Worm (Caenorhabditis elegans) whole organism, L1 larva: ENCODE data around the gene C10A4.6.
A peak's percentile ranks its signal among the peaks of the same experiment; 100 is the strongest.

Source experiments
- C04F5.9 ChIP-seq: sonication (generic microtip); optimal IDR thresholded peaks from 2 replicates; lab custom pipeline; 2016; ENCODE audit warnings: missing genetic modification characterization, missing compliant biosample characterization
- C34B4.2 ChIP-seq: sonication (generic microtip); optimal IDR thresholded peaks from 2 replicates; lab custom pipeline; 2017; ENCODE audit warnings: mild to moderate bottlenecking, missing genetic modification characterization, missing compliant biosample characterization
- F16B12.6 ChIP-seq: fragments of 150-350 bp; optimal IDR thresholded peaks from 2 replicates; lab custom pipeline; 2014; ENCODE audit warnings: missing biosample characterization, missing genetic modification characterization
- Y116A8C.19 ChIP-seq: sonication (generic microtip); optimal IDR thresholded peaks from 2 replicates; lab custom pipeline; 2016; ENCODE audit warnings: missing compliant biosample characterization, missing genetic modification characterization, borderline replicate concordance
- aha-1 ChIP-seq: fragments of 150-350 bp; optimal IDR thresholded peaks from 2 replicates; lab custom pipeline; 2014; ENCODE audit warnings: missing biosample characterization, missing genetic modification characterization
- alr-1 ChIP-seq: fragments of 200-800 bp; sonication (Bioruptor generic); optimal IDR thresholded peaks from 2 replicates; lab custom pipeline; 2018; ENCODE audit warnings: borderline replicate concordance, mild to moderate bottlenecking, missing genetic modification characterization, missing compliant biosample characterization
- aly-2 ChIP-seq: fragments of 150-350 bp; optimal IDR thresholded peaks from 2 replicates; lab custom pipeline; 2014; ENCODE audit warnings: missing biosample characterization, missing genetic modification characterization
- ama-1 ChIP-seq: fragments of 150-350 bp; optimal IDR thresholded peaks from 2 replicates; lab custom pipeline; 2014
- blmp-1 ChIP-seq: fragments of 150-350 bp; optimal IDR thresholded peaks from 2 replicates; lab custom pipeline; 2014; ENCODE audit warnings: missing biosample characterization, missing genetic modification characterization
- ceh-82 ChIP-seq, 3 experiments: fragments of 150-350 bp in 1 of 3; sonication (generic microtip) in 2 of 3; optimal IDR thresholded peaks; 2 replicates each; lab custom pipeline; 2014 to 2017; ENCODE audit warnings: missing biosample characterization in 3 of 3, missing genetic modification characterization in 3 of 3
- ces-1 ChIP-seq: fragments of 150-350 bp; optimal IDR thresholded peaks from 2 replicates; lab custom pipeline; 2014; ENCODE audit warnings: missing biosample characterization, missing genetic modification reagents, missing genetic modification characterization
- dpl-1 ChIP-seq, 3 experiments: fragments of 150-350 bp in 2 of 3; sonication (generic microtip) in 1 of 3; optimal IDR thresholded peaks; 2 replicates each; lab custom pipeline; 2014 to 2017; ENCODE audit warnings: missing biosample characterization in 3 of 3, missing genetic modification characterization in 3 of 3, missing genetic modification reagents in 3 of 3
- dsc-1 ChIP-seq: sonication (generic microtip); optimal IDR thresholded peaks from 2 replicates; lab custom pipeline; 2016; ENCODE audit warnings: mild to moderate bottlenecking, missing genetic modification characterization, missing compliant biosample characterization
- efl-1 ChIP-seq, 4 experiments: fragments of 150-350 bp; optimal IDR thresholded peaks in 3 of 4; peaks in 1 of 4; 1 replicate in 1 of 4; 2 replicates in 3 of 4; lab custom pipeline; 2014; ENCODE audit warnings: missing biosample characterization in 2 of 4, missing genetic modification characterization in 2 of 4, missing genetic modification reagents in 2 of 4
- efl-3 ChIP-seq: fragments of 200-800 bp; sonication (Bioruptor generic); optimal IDR thresholded peaks from 2 replicates; lab custom pipeline; 2018; ENCODE audit warnings: mild to moderate bottlenecking, missing genetic modification characterization, missing compliant biosample characterization
- elt-2 ChIP-seq: sonication (generic microtip); optimal IDR thresholded peaks from 2 replicates; lab custom pipeline; 2016; ENCODE audit warnings: missing genetic modification characterization, mild to moderate bottlenecking, inconsistent platforms, missing compliant biosample characterization, missing genetic modification reagents
- elt-3 ChIP-seq, 6 experiments: fragments of 150-350 bp in 1 of 6; sonication (generic microtip); optimal IDR thresholded peaks; 2 replicates each; lab custom pipeline; 2017 to 2018; ENCODE audit warnings: missing biosample characterization in 6 of 6, missing genetic modification characterization in 6 of 6, inconsistent platforms in 1 of 6
- ets-5 ChIP-seq: fragments of 200-800 bp; sonication (Bioruptor generic); IDR thresholded peaks from 2 replicates; pipeline ENCODE4 v1.3.6; 2022; ENCODE audit warnings: missing genetic modification characterization, missing compliant biosample characterization
- fkh-10 ChIP-seq: sonication (generic microtip); optimal IDR thresholded peaks from 2 replicates; lab custom pipeline; 2017; ENCODE audit warnings: missing biosample characterization, missing genetic modification reagents, missing genetic modification characterization
- fkh-4 ChIP-seq: sonication (generic microtip); optimal IDR thresholded peaks from 2 replicates; lab custom pipeline; 2016; ENCODE audit warnings: missing compliant biosample characterization, missing genetic modification characterization, borderline replicate concordance
- fos-1 ChIP-seq: fragments of 150-350 bp; optimal IDR thresholded peaks from 2 replicates; lab custom pipeline; 2014; ENCODE audit warnings: missing biosample characterization, missing genetic modification characterization
- grh-1 ChIP-seq: fragments of 200-800 bp; sonication (Bioruptor generic); IDR thresholded peaks from 2 replicates; pipeline ENCODE4 v1.3.6; 2022; ENCODE audit warnings: missing genetic modification reagents, missing genetic modification characterization, missing compliant biosample characterization
- hlh-17 ChIP-seq: fragments of 200-800 bp; sonication (Bioruptor generic); optimal IDR thresholded peaks from 2 replicates; lab custom pipeline; 2018; ENCODE audit warnings: missing genetic modification characterization, mild to moderate bottlenecking, missing compliant biosample characterization, moderate library complexity, borderline replicate concordance
- hpl-2 ChIP-seq: fragments of 150-350 bp; optimal IDR thresholded peaks from 2 replicates; lab custom pipeline; 2014; ENCODE audit warnings: missing biosample characterization, missing genetic modification reagents, missing genetic modification characterization
- irx-1 ChIP-seq: sonication (generic microtip); optimal IDR thresholded peaks from 2 replicates; lab custom pipeline; 2016; ENCODE audit warnings: missing genetic modification characterization, missing compliant biosample characterization
- lin-14 ChIP-seq: fragments of 200-800 bp; sonication (Bioruptor generic); optimal IDR thresholded peaks from 2 replicates; lab custom pipeline; 2018; ENCODE audit warnings: mild to moderate bottlenecking, missing genetic modification characterization, moderate library complexity, missing compliant biosample characterization
- lin-15B ChIP-seq: fragments of 150-350 bp; sonication (generic microtip); optimal IDR thresholded peaks from 3 replicates; lab custom pipeline; 2014; ENCODE audit warnings: missing biosample characterization, missing genetic modification characterization
- lir-3 ChIP-seq: sonication (generic microtip); optimal IDR thresholded peaks from 2 replicates; lab custom pipeline; 2016; ENCODE audit warnings: mild to moderate bottlenecking, missing genetic modification characterization, moderate library complexity, missing compliant biosample characterization; ENCODE audit not compliant: poor library complexity
- mep-1 ChIP-seq: fragments of 150-350 bp; optimal IDR thresholded peaks from 2 replicates; lab custom pipeline; 2014; ENCODE audit warnings: missing biosample characterization, missing genetic modification characterization
- nhr-28 ChIP-seq: fragments of 150-350 bp; optimal IDR thresholded peaks from 2 replicates; lab custom pipeline; 2014; ENCODE audit warnings: missing biosample characterization, missing genetic modification characterization
- nhr-47 ChIP-seq: sonication (generic microtip); optimal IDR thresholded peaks from 2 replicates; lab custom pipeline; 2016; ENCODE audit warnings: mild to moderate bottlenecking, missing genetic modification characterization, moderate library complexity, missing compliant biosample characterization
- nhr-71 ChIP-seq: sonication (generic microtip); optimal IDR thresholded peaks from 2 replicates; lab custom pipeline; 2016; ENCODE audit warnings: mild to moderate bottlenecking, missing genetic modification characterization, moderate library complexity, missing compliant biosample characterization
- nhr-77 ChIP-seq: fragments of 150-350 bp; optimal IDR thresholded peaks from 2 replicates; lab custom pipeline; 2014; ENCODE audit warnings: missing biosample characterization, missing genetic modification characterization
- nhr-85 ChIP-seq: sonication (generic microtip); peaks from one replicate; lab custom pipeline; 2016; ENCODE audit warnings: missing genetic modification characterization, inconsistent platforms, missing compliant biosample characterization
- pax-3 ChIP-seq: fragments of 200-800 bp; sonication (Bioruptor generic); optimal IDR thresholded peaks from 2 replicates; lab custom pipeline; 2018; ENCODE audit warnings: mild to moderate bottlenecking, missing genetic modification characterization, moderate library complexity, missing compliant biosample characterization
- pqm-1 ChIP-seq: sonication (generic microtip); optimal IDR thresholded peaks from 3 replicates; lab custom pipeline; 2017; ENCODE audit warnings: missing biosample characterization, missing genetic modification characterization
- rnt-1 ChIP-seq: sonication (generic microtip); optimal IDR thresholded peaks from 2 replicates; lab custom pipeline; 2016; ENCODE audit warnings: mild to moderate bottlenecking, missing genetic modification characterization, moderate library complexity, missing compliant biosample characterization
- snpc-4 ChIP-seq: fragments of 150-350 bp; optimal IDR thresholded peaks from 2 replicates; lab custom pipeline; 2014; ENCODE audit warnings: missing biosample characterization, missing genetic modification characterization
- sup-37 ChIP-seq: fragments of 200-800 bp; sonication (Bioruptor generic); optimal IDR thresholded peaks from 2 replicates; lab custom pipeline; 2018; ENCODE audit warnings: mild to moderate bottlenecking, missing genetic modification characterization, missing compliant biosample characterization
- swsn-7 ChIP-seq: sonication (generic microtip); optimal IDR thresholded peaks from 2 replicates; lab custom pipeline; 2016; ENCODE audit warnings: missing genetic modification characterization, missing compliant biosample characterization
- tbx-2 ChIP-seq: sonication (generic microtip); optimal IDR thresholded peaks from 2 replicates; lab custom pipeline; 2016; ENCODE audit warnings: missing genetic modification characterization, missing compliant biosample characterization
- tlp-1 ChIP-seq: fragments of 150-350 bp; optimal IDR thresholded peaks from 2 replicates; lab custom pipeline; 2014; ENCODE audit warnings: missing biosample characterization, missing genetic modification characterization
- unc-130 ChIP-seq: fragments of 150-350 bp; optimal IDR thresholded peaks from 2 replicates; lab custom pipeline; 2017; ENCODE audit warnings: missing biosample characterization, missing genetic modification characterization, inconsistent platforms
- unc-98 ChIP-seq: fragments of 200-800 bp; sonication (Bioruptor generic); IDR thresholded peaks from 2 replicates; pipeline ENCODE4 v1.3.6; 2022; ENCODE audit warnings: missing genetic modification characterization, missing compliant biosample characterization
- vab-15 ChIP-seq: sonication (generic microtip); optimal IDR thresholded peaks from 2 replicates; lab custom pipeline; 2017; ENCODE audit warnings: missing genotype, mild to moderate bottlenecking, missing genetic modification characterization, missing compliant biosample characterization
- xbp-1 ChIP-seq: sonication (generic microtip); optimal IDR thresholded peaks from 2 replicates; lab custom pipeline; 2016; ENCODE audit warnings: missing genetic modification characterization, missing compliant biosample characterization
- zip-4 ChIP-seq: fragments of 200-800 bp; sonication (Bioruptor generic); optimal IDR thresholded peaks from 2 replicates; lab custom pipeline; 2018; ENCODE audit warnings: mild to moderate bottlenecking, missing genetic modification characterization, moderate library complexity, missing compliant biosample characterization
- ztf-4 ChIP-seq: fragments of 150-350 bp; optimal IDR thresholded peaks from 2 replicates; lab custom pipeline; 2014; ENCODE audit warnings: missing biosample characterization, missing genetic modification characterization

The C10A4.6 gene

DNA sequence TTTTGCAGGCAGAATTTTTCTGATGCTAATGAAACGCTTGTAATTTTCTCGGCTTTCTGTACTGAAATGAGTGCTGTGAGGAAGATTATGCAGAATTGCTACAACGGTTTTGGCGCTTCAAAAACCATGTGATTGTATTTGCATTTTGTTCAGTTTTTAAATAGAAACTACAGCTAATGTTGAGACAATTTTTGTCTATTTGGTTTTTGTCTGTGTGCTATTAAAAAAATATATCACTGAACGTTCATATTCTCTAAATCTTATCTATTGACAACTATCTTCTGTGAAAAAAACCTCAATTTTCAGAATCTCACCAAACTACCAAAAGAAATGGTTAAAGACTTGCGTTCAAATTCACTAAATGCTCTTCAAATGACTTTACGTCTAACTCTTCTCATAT, at the start of gene C10A4.6:
Gene C10A4.6 (plus strand): TSS at position 301 of the 400 bp plus-strand sequence.
- TF ChIP-seq fos-1 (tag; lab: Kevin White, UChicago) (no peak), aly-2 (tag; lab: Kevin White, UChicago) (no peak), grh-1 (GFP tag; lab: Robert Waterston, UW) (no peak), mep-1 (tag; lab: Kevin White, UChicago) (no peak), alr-1 (tag; lab: Kevin White, UChicago) (no peak), lir-3 (tag; lab: Kevin White, UChicago) (no peak), unc-130 (tag; lab: Kevin White, UChicago) (no peak), nhr-28 (tag; lab: Kevin White, UChicago) (no peak), swsn-7 (tag; lab: Kevin White, UChicago) (no peak), C04F5.9 (no peak), elt-2 (tag; lab: Kevin White, UChicago) (no peak), F16B12.6 (no peak), C34B4.2 (tag; lab: Kevin White, UChicago) (no peak), ama-1 (lab: Kevin White, UChicago) (no peak), hpl-2 (GFP tag; lab: Kevin White, UChicago) (no peak), tlp-1 (tag; lab: Kevin White, UChicago) (no peak), nhr-71 (tag; lab: Kevin White, UChicago) (no peak), dsc-1 (tag; lab: Kevin White, UChicago) (no peak)

DNA sequence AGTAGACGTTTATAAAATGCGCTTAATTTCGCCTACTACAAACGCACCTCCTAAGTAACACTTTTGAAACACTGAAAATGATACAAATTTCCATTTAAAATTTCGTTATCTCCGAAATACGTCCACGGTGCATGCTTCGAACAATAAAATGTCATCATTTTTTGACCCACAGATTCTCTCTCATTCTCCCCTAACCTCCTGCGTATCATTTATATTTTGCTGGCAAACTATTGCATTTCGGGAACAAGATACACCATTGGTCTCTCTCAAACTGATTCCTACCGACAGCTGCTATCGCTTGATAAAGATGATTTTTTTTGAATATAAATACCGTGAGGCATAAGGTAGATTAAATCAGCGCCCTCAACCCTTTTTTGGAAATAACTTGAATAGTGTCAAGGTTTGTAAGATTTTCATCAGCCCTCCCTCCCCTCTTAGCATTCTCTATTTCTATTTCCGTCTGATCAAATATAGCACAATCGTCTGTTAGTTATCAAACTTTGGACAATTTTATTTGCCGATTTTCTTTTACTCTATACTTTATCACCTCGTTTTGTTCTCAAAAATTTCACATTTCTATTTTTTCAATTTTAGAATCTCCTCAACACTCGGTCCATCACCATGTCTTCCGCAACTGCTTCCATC, 49.3 kb upstream of the C10A4.6 start, which contains the start of gene C07D8.6:
Gene C07D8.6 (plus strand): TSS at position 595 of the 645 bp plus-strand sequence.
- no peak for TF ChIP-seq aly-2 (tag; lab: Kevin White, UChicago)
- TF ChIP-seq fos-1 (tag; lab: Kevin White, UChicago), result no peak
- TF ChIP-seq ces-1 (GFP tag; lab: Kevin White, UChicago), result no peak
- TF ChIP-seq lin-15B (tag; lab: Kevin White, UChicago), result no peak
- peak; percentile 12 for TF ChIP-seq nhr-77
- TF ChIP-seq elt-2 (tag; lab: Kevin White, UChicago), result peak; percentile 91
- TF ChIP-seq dpl-1 (GFP tag; optimal IDR thresholded peaks at IDR 0.05; lab: Kevin White, UChicago), result no peak
- no peak for TF ChIP-seq unc-98 (GFP tag; lab: Robert Waterston, UW)
- no peak for TF ChIP-seq pax-3 (tag; lab: Kevin White, UChicago)
- no peak for TF ChIP-seq aha-1 (tag; lab: Kevin White, UChicago)
- no peak for TF ChIP-seq xbp-1 (tag; lab: Kevin White, UChicago)
- no peak for TF ChIP-seq nhr-47
- TF ChIP-seq efl-1 (optimal IDR thresholded peaks at IDR 0.05; lab: Kevin White, UChicago), result no peak
- peak in 1 of 2 experiments; percentile 45 for TF ChIP-seq efl-1 (GFP tag; optimal IDR thresholded peaks at IDR 0.05 in 1 of 2; lab: Kevin White, UChicago)
- no peak for TF ChIP-seq ztf-4 (tag; lab: Kevin White, UChicago)
- TF ChIP-seq sup-37 (GFP tag; lab: Kevin White, UChicago), result no peak
- TF ChIP-seq pqm-1 (tag; lab: Kevin White, UChicago), result no peak
- no peak for TF ChIP-seq alr-1 (tag; lab: Kevin White, UChicago)
- TF ChIP-seq rnt-1, result no peak
- TF ChIP-seq hlh-17 (GFP tag; lab: Kevin White, UChicago), result no peak
- no peak for TF ChIP-seq efl-3 (GFP tag; lab: Kevin White, UChicago)
- TF ChIP-seq dsc-1 (tag; lab: Kevin White, UChicago), result no peak
- TF ChIP-seq Y116A8C.19 (tag; lab: Kevin White, UChicago), result no peak
- TF ChIP-seq ceh-82 (tag; optimal IDR thresholded peaks at IDR 0.05; lab: Kevin White, UChicago), result no peak
- TF ChIP-seq tlp-1 (tag; lab: Kevin White, UChicago), result no peak
- TF ChIP-seq zip-4 (GFP tag; lab: Kevin White, UChicago), result no peak
- peak; percentile 65 for TF ChIP-seq nhr-85 (tag; lab: Kevin White, UChicago)
- TF ChIP-seq ets-5, result no peak
- no peak for TF ChIP-seq irx-1 (tag; lab: Kevin White, UChicago)
- TF ChIP-seq fkh-10 (GFP tag; lab: Kevin White, UChicago), result no peak
- no peak for TF ChIP-seq fkh-4 (tag; lab: Kevin White, UChicago)
- TF ChIP-seq vab-15, result no peak
- peak in 2 of 6 experiments; percentile 3 to 24 for TF ChIP-seq elt-3 (tag; optimal IDR thresholded peaks at IDR 0.05; lab: Kevin White, UChicago)
- no peak for TF ChIP-seq ama-1 (lab: Kevin White, UChicago)
- no peak for TF ChIP-seq tbx-2
- peak; percentile 35 for TF ChIP-seq blmp-1
- no peak for TF ChIP-seq snpc-4 (tag; lab: Kevin White, UChicago)
- TF ChIP-seq swsn-7 (tag; lab: Kevin White, UChicago), result no peak
- TF ChIP-seq lin-14 (GFP tag; lab: Kevin White, UChicago), result peak; percentile 56
- peak; percentile 49 for TF ChIP-seq nhr-71 (tag; lab: Kevin White, UChicago)
- no peak for TF ChIP-seq C04F5.9
